Worm (Caenorhabditis elegans): ENCODE data around the gene lam-2.
A peak's percentile ranks its signal among the peaks of the same experiment; 100 is the strongest.

The lam-2 gene

ce11 chrX:7140682-7141254 is 10.3 kb downstream of the lam-2 start:
- no peak for TF ChIP-seq nhr-47 (tag; optimal IDR thresholded peaks at IDR 0.05)
- peak; percentile 8 for TF ChIP-seq elt-2 (tag; optimal IDR thresholded peaks at IDR 0.05)

- TF ChIP-seq dsc-1 (tag; optimal IDR thresholded peaks at IDR 0.05) (peak; percentile 42), nhr-84 (tag; optimal IDR thresholded peaks at IDR 0.05) (no peak), fos-1 (tag; optimal IDR thresholded peaks at IDR 0.05) (no peak), skn-1 (tag; optimal IDR thresholded peaks at IDR 0.05) (no peak), nhr-47 (tag; optimal IDR thresholded peaks at IDR 0.05) (no peak), nhr-71 (tag; optimal IDR thresholded peaks at IDR 0.05) (peak; percentile 31), fkh-8 (tag; optimal IDR thresholded peaks at IDR 0.05) (no peak), nhr-11 (tag; optimal IDR thresholded peaks at IDR 0.05) (no peak), lin-39 (tag; optimal IDR thresholded peaks at IDR 0.05) (no peak), vab-15 (tag; optimal IDR thresholded peaks at IDR 0.05) (no peak), unc-86 (tag; optimal IDR thresholded peaks at IDR 0.05) (no peak), mep-1 (tag; optimal IDR thresholded peaks at IDR 0.05) (no peak), zag-1 (tag; optimal IDR thresholded peaks at IDR 0.05) (no peak), fkh-10 (GFP tag; optimal IDR thresholded peaks at IDR 0.05) (no peak), hlh-17 (GFP tag; optimal IDR thresholded peaks at IDR 0.05; ENCODE audit: borderline replicate concordance) (no peak), nhr-76 (tag; optimal IDR thresholded peaks at IDR 0.05) (no peak), nhr-90 (tag; optimal IDR thresholded peaks at IDR 0.05; ENCODE audit: poor library complexity) (peak; percentile 16), nhr-19 (GFP tag; conservative IDR thresholded peaks at IDR 0.05) (no peak), xbp-1 (tag; optimal IDR thresholded peaks at IDR 0.05) (no peak), sptf-1 (tag; optimal IDR thresholded peaks at IDR 0.05) (no peak), jun-1 (tag; optimal IDR thresholded peaks at IDR 0.05) (no peak), elt-2 (tag; optimal IDR thresholded peaks at IDR 0.05) (peak; percentile 89), nhr-12 (tag; optimal IDR thresholded peaks at IDR 0.05) (no peak), zip-4 (GFP tag; optimal IDR thresholded peaks at IDR 0.05) (no peak), blmp-1 (tag; optimal IDR thresholded peaks at IDR 0.05) (no peak), lin-35 (GFP tag; optimal IDR thresholded peaks at IDR 0.05) (no peak)
Measured at ce11 chrX:7139614-7140013, 11.4 kb downstream of the lam-2 start, which contains the start of gene clec-86. clec-86 (plus strand) TSS chrX:7139875.

ce11 chrX:7131206-7131605 is 19.8 kb downstream of the lam-2 start:
- TF ChIP-seq ama-1 (optimal IDR thresholded peaks at IDR 0.05), result no peak
- no peak for TF ChIP-seq C04F5.9 (tag; optimal IDR thresholded peaks at IDR 0.05)
- TF ChIP-seq nhr-77 (tag; optimal IDR thresholded peaks at IDR 0.05), result no peak
- no peak for TF ChIP-seq pqm-1 (tag; optimal IDR thresholded peaks at IDR 0.05)
- TF ChIP-seq nhr-76 (tag; optimal IDR thresholded peaks at IDR 0.05), result no peak

ce11 chrX:7129460-7129859 is 21.6 kb downstream of the lam-2 start:
- no peak for TF ChIP-seq grh-1 (GFP tag; IDR thresholded peaks at IDR 0.05)
- TF ChIP-seq C16A3.4 (tag; optimal IDR thresholded peaks at IDR 0.05), result no peak
- TF ChIP-seq F16B12.6 (tag; optimal IDR thresholded peaks at IDR 0.05), result no peak
- TF ChIP-seq hlh-4 (tag; optimal IDR thresholded peaks at IDR 0.05), result no peak
- no peak for TF ChIP-seq nhr-77 (tag; optimal IDR thresholded peaks at IDR 0.05)
- peak in 1 of 2 experiments; percentile 5 for TF ChIP-seq lsy-2 (tag; optimal IDR thresholded peaks at IDR 0.05)
- TF ChIP-seq mep-1 (tag; optimal IDR thresholded peaks at IDR 0.05), result peak; percentile 17
- TF ChIP-seq dsc-1 (tag; optimal IDR thresholded peaks at IDR 0.05), result no peak
- TF ChIP-seq nhr-71 (tag; optimal IDR thresholded peaks at IDR 0.05), result peak; percentile 11
- peak; percentile 85 for TF ChIP-seq lin-14 (GFP tag; optimal IDR thresholded peaks at IDR 0.05)
- no peak for TF ChIP-seq unc-130 (tag; optimal IDR thresholded peaks at IDR 0.05)
- no peak for TF ChIP-seq pag-3 (tag; optimal IDR thresholded peaks at IDR 0.05; ENCODE audit: borderline replicate concordance, insufficient read depth)
- peak; percentile 86 for TF ChIP-seq blmp-1 (tag; optimal IDR thresholded peaks at IDR 0.05)
- no peak for TF ChIP-seq lin-39 (tag; optimal IDR thresholded peaks at IDR 0.05)
- TF ChIP-seq efl-1 (optimal IDR thresholded peaks at IDR 0.05), result no peak
- TF ChIP-seq efl-1 (GFP tag; optimal IDR thresholded peaks at IDR 0.05 in 1 of 2), result peak in 1 of 2 experiments; percentile 49
- TF ChIP-seq skn-1 (tag; optimal IDR thresholded peaks at IDR 0.05), result peak; percentile 14
- no peak for TF ChIP-seq Y116A8C.19 (tag; optimal IDR thresholded peaks at IDR 0.05; ENCODE audit: borderline replicate concordance)
- no peak for TF ChIP-seq ama-1 (optimal IDR thresholded peaks at IDR 0.05)
- no peak for TF ChIP-seq nhr-28 (tag; optimal IDR thresholded peaks at IDR 0.05)
- peak in 1 of 2 experiments; percentile 77 for TF ChIP-seq mdl-1 (tag; optimal IDR thresholded peaks at IDR 0.05)
- TF ChIP-seq mab-9 (GFP tag; IDR thresholded peaks at IDR 0.05), result no peak
- TF ChIP-seq elt-3 (tag; optimal IDR thresholded peaks at IDR 0.05), result peak in 1 of 6 experiments; percentile 11
- no peak for TF ChIP-seq unc-98 (GFP tag; IDR thresholded peaks at IDR 0.05)
- no peak for TF ChIP-seq aha-1 (tag; optimal IDR thresholded peaks at IDR 0.05)
- TF ChIP-seq dpl-1 (GFP tag; optimal IDR thresholded peaks at IDR 0.05), result no peak

Measured in whole organism, L1 larva.